Worm (Caenorhabditis elegans): Measurements from ENCODE around the gene ZK616.65.
A peak's percentile ranks its signal among the peaks of the same experiment; 100 is the strongest.

The ZK616.65 gene

ce11 chrIV:5394687-5395086 is 16.3 kb downstream of the ZK616.65 start, which contains the start of the genes perm-3 and swsn-6 (continued):
- TF ChIP-seq elt-1 (tag; optimal IDR thresholded peaks at IDR 0.05) = peak; percentile 7
- TF ChIP-seq pqm-1 (tag; optimal IDR thresholded peaks at IDR 0.05) = no peak

DNA sequence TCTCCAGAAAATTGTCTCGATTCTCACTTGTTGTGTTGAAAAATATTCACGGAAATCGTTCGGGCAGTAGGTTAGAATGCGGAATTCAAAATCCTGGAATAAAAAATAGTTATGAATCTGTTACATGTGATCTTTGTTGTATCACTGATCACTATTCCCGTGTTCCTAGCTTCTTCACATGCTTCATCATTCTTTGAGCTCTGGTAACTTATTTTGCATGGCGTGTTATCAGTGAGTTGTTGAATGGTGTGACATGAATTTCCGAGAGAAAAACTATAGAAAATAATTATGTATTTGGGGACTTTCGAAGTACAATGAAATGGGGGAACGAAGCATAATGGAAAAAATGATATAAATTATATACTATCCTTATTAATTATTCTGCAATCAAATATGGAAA is 17.5 kb downstream of the ZK616.65 start:
- TF ChIP-seq ceh-28 (tag; optimal IDR thresholded peaks at IDR 0.05) (no peak), nhr-237 (tag; optimal IDR thresholded peaks at IDR 0.05) (no peak), lsy-12 (tag; optimal IDR thresholded peaks at IDR 0.05) (no peak), elt-2 (tag; optimal IDR thresholded peaks at IDR 0.05) (peak; percentile 68), pha-4 (tag; optimal IDR thresholded peaks at IDR 0.05) (peak; percentile 51), jun-1 (tag; optimal IDR thresholded peaks at IDR 0.05) (no peak), pqm-1 (tag; optimal IDR thresholded peaks at IDR 0.05) (peak; percentile 61), ztf-11 (tag; optimal IDR thresholded peaks at IDR 0.05) (no peak)

DNA sequence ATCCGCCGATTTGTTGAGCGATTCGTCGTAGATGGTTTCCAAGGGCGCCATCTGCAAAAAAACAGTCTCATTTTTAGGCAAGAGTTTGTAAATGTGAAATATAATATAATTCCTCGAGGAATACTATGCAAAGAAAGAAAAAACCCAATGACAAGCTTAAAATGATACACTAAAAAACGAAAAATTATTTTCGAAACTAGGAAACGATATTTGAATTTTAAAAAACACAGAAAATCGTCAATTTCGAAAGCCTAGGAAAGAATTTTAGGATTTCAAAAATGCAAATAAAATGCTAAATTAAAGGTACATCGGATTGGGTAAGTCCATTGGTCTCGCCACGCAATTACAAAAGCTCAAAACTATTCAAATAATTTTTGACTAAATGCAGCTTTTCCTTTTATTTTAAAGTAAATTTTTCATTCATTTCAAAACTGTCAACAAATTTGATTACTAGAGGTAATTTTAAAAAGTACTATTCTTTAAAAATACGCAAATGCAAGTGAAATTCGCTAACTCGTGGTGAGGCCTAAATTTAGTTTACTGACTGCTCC is 19.4 kb downstream of the ZK616.65 start, which contains the start of the genes htp-1 and ZK616.5:
Gene htp-1 (minus strand): TSS at position 51 of the 551 bp plus-strand sequence.
Gene ZK616.5 (plus strand): TSS at position 423 of the 551 bp plus-strand sequence.
- TF ChIP-seq mdl-1 (tag; optimal IDR thresholded peaks at IDR 0.05) (no peak), eor-1 (tag; optimal IDR thresholded peaks at IDR 0.05) (no peak), elt-3 (tag; optimal IDR thresholded peaks at IDR 0.05) (no peak), unc-39 (tag; optimal IDR thresholded peaks at IDR 0.05) (no peak), nhr-11 (tag; optimal IDR thresholded peaks at IDR 0.05) (no peak), R02D3.7 (tag; optimal IDR thresholded peaks at IDR 0.05) (no peak), lin-15B (tag; optimal IDR thresholded peaks at IDR 0.05) (no peak), nhr-25 (tag; optimal IDR thresholded peaks at IDR 0.05) (no peak), aly-2 (tag; optimal IDR thresholded peaks at IDR 0.05) (no peak), sea-2 (GFP tag; optimal IDR thresholded peaks at IDR 0.05) (no peak), snpc-4 (tag; optimal IDR thresholded peaks at IDR 0.05) (no peak), ztf-11 (tag; optimal IDR thresholded peaks at IDR 0.05) (no peak)

- TF ChIP-seq ceh-16 (tag; optimal IDR thresholded peaks at IDR 0.05) (no peak), nhr-25 (tag; optimal IDR thresholded peaks at IDR 0.05) (peak; percentile 24)
These were observed 21.1 kb downstream of the ZK616.65 start for ce11 chrIV:5389951-5390350.

ce11 chrIV:5388477-5389065 is 22.4 kb downstream of the ZK616.65 start, which contains the start of gene elo-6:
Gene elo-6 (minus strand): TSS chrIV:5388559.
- peak; percentile 67 for TF ChIP-seq pqm-1 (tag; optimal IDR thresholded peaks at IDR 0.05)
- TF ChIP-seq pha-4 (tag; optimal IDR thresholded peaks at IDR 0.05) = peak; percentile 55
- TF ChIP-seq elt-2 (tag; optimal IDR thresholded peaks at IDR 0.05) = peak; percentile 85
- TF ChIP-seq jun-1 (tag; optimal IDR thresholded peaks at IDR 0.05) = peak; percentile 28
- no peak for TF ChIP-seq hmg-11 (tag; optimal IDR thresholded peaks at IDR 0.05)
- TF ChIP-seq ama-1 (optimal IDR thresholded peaks at IDR 0.05) = peak; percentile 77
- TF ChIP-seq nhr-12 (tag; optimal IDR thresholded peaks at IDR 0.05) = no peak
- TF ChIP-seq unc-62 (GFP tag; optimal IDR thresholded peaks at IDR 0.05) = no peak
- TF ChIP-seq R02D3.7 (tag; optimal IDR thresholded peaks at IDR 0.05) = no peak

- TF ChIP-seq ceh-82 (tag; optimal IDR thresholded peaks at IDR 0.05) (no peak), ceh-16 (tag; optimal IDR thresholded peaks at IDR 0.05) (no peak), nhr-76 (tag; optimal IDR thresholded peaks at IDR 0.05) (no peak), mml-1 (tag; optimal IDR thresholded peaks at IDR 0.05) (no peak)
These were observed 26.0 kb downstream of the ZK616.65 start, which contains the start of gene F41H10.12 for ce11 chrIV:5385020-5385419. Gene F41H10.12 (plus strand): TSS chrIV:5385320.

DNA sequence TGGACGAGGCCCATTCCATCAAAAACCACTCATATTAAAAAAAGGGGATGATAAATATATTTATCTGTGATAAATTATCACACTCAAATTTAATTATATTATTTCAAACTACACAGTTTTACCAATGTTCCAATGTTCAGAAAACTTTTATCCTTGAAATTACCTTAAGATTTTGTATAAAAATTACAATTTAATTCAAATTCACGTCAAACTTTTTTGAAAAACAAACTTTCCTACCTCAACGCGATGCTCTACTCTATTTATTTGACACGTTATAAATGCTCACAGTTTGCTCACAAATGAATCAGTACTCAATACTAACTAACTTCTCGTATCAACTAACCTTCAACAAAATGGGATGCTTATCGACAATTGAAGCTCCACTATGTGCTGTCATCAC is 28.4 kb downstream of the ZK616.65 start, which contains the start of gene F41H10.1:
Gene F41H10.1 (plus strand): TSS at position 301 of the 400 bp plus-strand sequence.
- TF ChIP-seq nhr-76 (tag; optimal IDR thresholded peaks at IDR 0.05) = no peak
- TF ChIP-seq hmg-11 (tag; optimal IDR thresholded peaks at IDR 0.05) = no peak
- TF ChIP-seq nhr-25 (tag; optimal IDR thresholded peaks at IDR 0.05) = no peak
- no peak for TF ChIP-seq nhr-67 (tag; optimal IDR thresholded peaks at IDR 0.05)
- no peak for TF ChIP-seq aly-2 (tag; optimal IDR thresholded peaks at IDR 0.05)

Measured in whole organism, L3 larva.